Worm (Caenorhabditis elegans) whole organism, late embryonic: Measurements from ENCODE around the gene mrpl-45.

Source experiments
- C38D4.7 ChIP-seq: fragments of 200-800 bp; sonication (Bioruptor generic); optimal IDR thresholded peaks from 2 replicates; lab custom pipeline; 2018; ENCODE audit warnings: mild to moderate bottlenecking, missing genetic modification characterization, moderate library complexity, missing compliant biosample characterization
- F13H6.1 ChIP-seq: sonication (generic microtip); optimal IDR thresholded peaks from 2 replicates; lab custom pipeline; 2016; ENCODE audit warnings: missing genetic modification characterization, missing compliant biosample characterization
- K02D7.2 ChIP-seq: sonication (generic microtip); optimal IDR thresholded peaks from 2 replicates; lab custom pipeline; 2017; ENCODE audit warnings: mild to moderate bottlenecking, missing genetic modification characterization, missing compliant biosample characterization
- K09A11.1 ChIP-seq: sonication (generic microtip); optimal IDR thresholded peaks from 2 replicates; lab custom pipeline; 2017; ENCODE audit warnings: antibody characterized with exemption, mild to moderate bottlenecking, missing genetic modification characterization, missing compliant biosample characterization; ENCODE audit not compliant: insufficient read depth
- T23F11.4 ChIP-seq: fragments of 200-800 bp; sonication (Bioruptor generic); optimal IDR thresholded peaks from 2 replicates; lab custom pipeline; 2018; ENCODE audit warnings: mild to moderate bottlenecking, missing genetic modification characterization, missing compliant biosample characterization
- Y22D7AL.16 ChIP-seq: sonication (generic microtip); optimal IDR thresholded peaks from 2 replicates; lab custom pipeline; 2016; ENCODE audit warnings: missing genetic modification characterization, missing compliant biosample characterization
- ahr-1 ChIP-seq: sonication (generic microtip); optimal IDR thresholded peaks from 2 replicates; lab custom pipeline; 2016; ENCODE audit warnings: missing genetic modification characterization, missing compliant biosample characterization
- ama-1 ChIP-seq: fragments of 150-350 bp; optimal IDR thresholded peaks from 2 replicates; lab custom pipeline; 2014
- ceh-14 ChIP-seq: sonication (generic microtip); optimal IDR thresholded peaks from 2 replicates; lab custom pipeline; 2016; ENCODE audit warnings: missing genotype, missing genetic modification characterization, missing compliant biosample characterization
- ceh-18 ChIP-seq: sonication (generic microtip); optimal IDR thresholded peaks from 2 replicates; lab custom pipeline; 2016; ENCODE audit warnings: missing genetic modification characterization, missing compliant biosample characterization
- ceh-19 ChIP-seq: fragments of 200-800 bp; sonication (Bioruptor generic); optimal IDR thresholded peaks from 2 replicates; lab custom pipeline; 2018; ENCODE audit warnings: mild to moderate bottlenecking, missing genetic modification characterization, missing compliant biosample characterization
- ceh-2 ChIP-seq: sonication (generic microtip); optimal IDR thresholded peaks from 2 replicates; lab custom pipeline; 2016; ENCODE audit warnings: missing genotype, missing genetic modification characterization, missing compliant biosample characterization
- ceh-22 ChIP-seq: sonication (generic microtip); optimal IDR thresholded peaks from 2 replicates; lab custom pipeline; 2017; ENCODE audit warnings: missing biosample characterization, missing genetic modification characterization
- ceh-24 ChIP-seq: sonication (generic microtip); optimal IDR thresholded peaks from 2 replicates; lab custom pipeline; 2016; ENCODE audit warnings: mild to moderate bottlenecking, missing genetic modification characterization, missing compliant biosample characterization
- ceh-30 ChIP-seq: fragments of 150-350 bp; optimal IDR thresholded peaks from 2 replicates; lab custom pipeline; 2014; ENCODE audit warnings: missing biosample characterization, missing genetic modification characterization
- ceh-31 ChIP-seq: sonication (generic microtip); optimal IDR thresholded peaks from 2 replicates; lab custom pipeline; 2016; ENCODE audit warnings: missing genetic modification characterization, missing compliant biosample characterization
- ceh-45 ChIP-seq: fragments of 200-800 bp; sonication (Bioruptor generic); IDR thresholded peaks from 2 replicates; pipeline ENCODE4 v1.3.6; 2022; ENCODE audit warnings: missing genetic modification reagents, missing genetic modification characterization, missing compliant biosample characterization
- ceh-48 ChIP-seq: sonication (generic microtip); optimal IDR thresholded peaks from 2 replicates; lab custom pipeline; 2016; ENCODE audit warnings: missing genetic modification characterization, inconsistent platforms, missing compliant biosample characterization
- ceh-6 ChIP-seq: fragments of 200-800 bp; sonication (Bioruptor generic); optimal IDR thresholded peaks from 2 replicates; lab custom pipeline; 2018; ENCODE audit warnings: mild to moderate bottlenecking, missing genetic modification characterization, missing compliant biosample characterization
- che-1 ChIP-seq: sonication (generic microtip); optimal IDR thresholded peaks from 2 replicates; lab custom pipeline; 2016; ENCODE audit warnings: mild to moderate bottlenecking, missing genetic modification characterization, missing compliant biosample characterization
- dmd-4 ChIP-seq: sonication (generic microtip); optimal IDR thresholded peaks from 2 replicates; lab custom pipeline; 2016; ENCODE audit warnings: borderline replicate concordance, missing genetic modification characterization, missing compliant biosample characterization
- dve-1 ChIP-seq: sonication (generic microtip); optimal IDR thresholded peaks from 2 replicates; lab custom pipeline; 2017; ENCODE audit warnings: antibody characterized with exemption, mild to moderate bottlenecking, missing genetic modification characterization, missing compliant biosample characterization
- elt-4 ChIP-seq: sonication (generic microtip); optimal IDR thresholded peaks from 2 replicates; lab custom pipeline; 2016; ENCODE audit warnings: missing genetic modification characterization, missing compliant biosample characterization
- ets-4 ChIP-seq: sonication (generic microtip); optimal IDR thresholded peaks from 2 replicates; lab custom pipeline; 2016; ENCODE audit warnings: missing genetic modification characterization, missing compliant biosample characterization
- eyg-1 ChIP-seq: sonication (generic microtip); optimal IDR thresholded peaks from 2 replicates; lab custom pipeline; 2016; ENCODE audit warnings: missing genotype, missing genetic modification characterization, missing compliant biosample characterization
- fax-1 ChIP-seq: sonication (generic microtip); optimal IDR thresholded peaks from 2 replicates; lab custom pipeline; 2016; ENCODE audit warnings: missing genotype, missing genetic modification characterization, missing compliant biosample characterization
- fkh-10 ChIP-seq: fragments of 150-350 bp; optimal IDR thresholded peaks from 2 replicates; lab custom pipeline; 2014; ENCODE audit warnings: missing biosample characterization, missing genetic modification reagents, missing genetic modification characterization
- fkh-6 ChIP-seq: sonication (generic microtip); optimal IDR thresholded peaks from 2 replicates; lab custom pipeline; 2016; ENCODE audit warnings: missing genetic modification characterization, missing compliant biosample characterization
- gmeb-2 ChIP-seq: sonication (generic microtip); optimal IDR thresholded peaks from 2 replicates; lab custom pipeline; 2016; ENCODE audit warnings: missing genetic modification characterization, inconsistent platforms, missing compliant biosample characterization
- hlh-13 ChIP-seq: fragments of 200-800 bp; sonication (Bioruptor generic); optimal IDR thresholded peaks from 2 replicates; lab custom pipeline; 2018; ENCODE audit warnings: mild to moderate bottlenecking, missing genetic modification characterization, missing compliant biosample characterization
- hlh-15 ChIP-seq: sonication (generic microtip); optimal IDR thresholded peaks from 2 replicates; lab custom pipeline; 2016; ENCODE audit warnings: missing genetic modification characterization, missing compliant biosample characterization
- hlh-6 ChIP-seq: sonication (generic microtip); optimal IDR thresholded peaks from 2 replicates; lab custom pipeline; 2016; ENCODE audit warnings: missing genotype, missing genetic modification characterization, missing compliant biosample characterization
- hlh-8 ChIP-seq: sonication (generic microtip); optimal IDR thresholded peaks from 2 replicates; lab custom pipeline; 2016; ENCODE audit warnings: missing genotype, missing genetic modification characterization, missing compliant biosample characterization
- lin-11 ChIP-seq: fragments of 200-800 bp; sonication (Bioruptor generic); optimal IDR thresholded peaks from 2 replicates; lab custom pipeline; 2018; ENCODE audit warnings: mild to moderate bottlenecking, missing genetic modification characterization, missing compliant biosample characterization
- madf-2 ChIP-seq: sonication (generic microtip); optimal IDR thresholded peaks from 2 replicates; lab custom pipeline; 2017; ENCODE audit warnings: missing genetic modification characterization, missing compliant biosample characterization
- mec-3 ChIP-seq: sonication (generic microtip); optimal IDR thresholded peaks from 2 replicates; lab custom pipeline; 2016; ENCODE audit warnings: borderline replicate concordance, missing genetic modification characterization, missing compliant biosample characterization
- nhr-11 ChIP-seq: fragments of 150-350 bp; optimal IDR thresholded peaks from 2 replicates; lab custom pipeline; 2014; ENCODE audit warnings: missing biosample characterization, missing genetic modification characterization
- nhr-232 ChIP-seq: sonication (generic microtip); optimal IDR thresholded peaks from 2 replicates; lab custom pipeline; 2016; ENCODE audit warnings: missing genetic modification characterization, missing compliant biosample characterization
- npax-4 ChIP-seq: sonication (generic microtip); optimal IDR thresholded peaks from 2 replicates; lab custom pipeline; 2016; ENCODE audit warnings: missing genetic modification characterization, missing compliant biosample characterization
- pag-3 ChIP-seq: sonication (generic microtip); optimal IDR thresholded peaks from 2 replicates; lab custom pipeline; 2016; ENCODE audit warnings: missing compliant biosample characterization, missing genetic modification characterization, borderline replicate concordance
- pat-9 ChIP-seq: fragments of 200-800 bp; sonication (Bioruptor generic); optimal IDR thresholded peaks from 2 replicates; lab custom pipeline; 2018; ENCODE audit warnings: mild to moderate bottlenecking, missing genetic modification characterization, moderate library complexity, missing compliant biosample characterization
- pax-1 ChIP-seq: fragments of 150-350 bp; optimal IDR thresholded peaks from 2 replicates; lab custom pipeline; 2014; ENCODE audit warnings: missing biosample characterization, missing genetic modification characterization
- pha-4 ChIP-seq: fragments of 150-350 bp; optimal IDR thresholded peaks from 2 replicates; lab custom pipeline; 2018; ENCODE audit warnings: missing biosample characterization, missing genetic modification reagents, missing genetic modification characterization
- pqm-1 ChIP-seq: sonication (generic microtip); optimal IDR thresholded peaks from 2 replicates; lab custom pipeline; 2016; ENCODE audit warnings: missing genetic modification characterization, missing compliant biosample characterization
- pros-1 ChIP-seq: fragments of 150-350 bp; optimal IDR thresholded peaks from 2 replicates; lab custom pipeline; 2014; ENCODE audit warnings: missing biosample characterization, missing genetic modification reagents, missing genetic modification characterization
- ref-2 ChIP-seq: sonication (generic microtip); optimal IDR thresholded peaks from 2 replicates; lab custom pipeline; 2016; ENCODE audit warnings: missing genetic modification characterization, missing compliant biosample characterization
- rnt-1 ChIP-seq: sonication (generic microtip); optimal IDR thresholded peaks from 2 replicates; lab custom pipeline; 2016; ENCODE audit warnings: missing genetic modification characterization, missing compliant biosample characterization
- sdc-2 ChIP-seq: sonication (generic microtip); optimal IDR thresholded peaks from 2 replicates; lab custom pipeline; 2016; ENCODE audit warnings: missing genotype, missing genetic modification characterization, missing compliant biosample characterization
- sox-4 ChIP-seq: sonication (generic microtip); optimal IDR thresholded peaks from 2 replicates; lab custom pipeline; 2017; ENCODE audit warnings: mild to moderate bottlenecking, missing genetic modification characterization, inconsistent platforms, missing compliant biosample characterization
- syd-9 ChIP-seq: sonication (generic microtip); optimal IDR thresholded peaks from 2 replicates; lab custom pipeline; 2016; ENCODE audit warnings: mild to moderate bottlenecking, missing genetic modification characterization, moderate library complexity, missing compliant biosample characterization
- tbx-2 ChIP-seq: sonication (generic microtip); optimal IDR thresholded peaks from 2 replicates; lab custom pipeline; 2016; ENCODE audit warnings: missing genetic modification characterization, missing compliant biosample characterization
- tbx-7 ChIP-seq: sonication (generic microtip); optimal IDR thresholded peaks from 2 replicates; lab custom pipeline; 2016; ENCODE audit warnings: missing genotype, missing genetic modification characterization, missing compliant biosample characterization
- ttx-3 ChIP-seq: sonication (generic microtip); optimal IDR thresholded peaks from 2 replicates; lab custom pipeline; 2016; ENCODE audit warnings: missing genetic modification reagents, missing genetic modification characterization, missing compliant biosample characterization
- unc-86 ChIP-seq: sonication (generic microtip); optimal IDR thresholded peaks from 2 replicates; lab custom pipeline; 2016; ENCODE audit warnings: missing genetic modification characterization, missing compliant biosample characterization
- zip-5 ChIP-seq: sonication (generic microtip); optimal IDR thresholded peaks from 2 replicates; lab custom pipeline; 2016; ENCODE audit warnings: missing genetic modification characterization, missing compliant biosample characterization

mrpl-45 gene

ce11 chrIII:1218221-1218620, 16.4 kb upstream of the mrpl-45 start:
- peak; percentile 48 for TF ChIP-seq nhr-232 (tag; lab: Kevin White, UChicago)
- TF ChIP-seq dmd-4 (tag; lab: Kevin White, UChicago), result no peak
- TF ChIP-seq hlh-13 (GFP tag; lab: Kevin White, UChicago), result no peak
- no peak for TF ChIP-seq ceh-19
- TF ChIP-seq pat-9 (tag; lab: Kevin White, UChicago), result peak; percentile 9
- no peak for TF ChIP-seq tbx-7 (tag; lab: Kevin White, UChicago)
- TF ChIP-seq Y22D7AL.16 (tag; lab: Kevin White, UChicago), result no peak
- TF ChIP-seq ama-1 (lab: Kevin White, UChicago), result no peak
- TF ChIP-seq hlh-15 (tag; lab: Kevin White, UChicago), result no peak
- TF ChIP-seq rnt-1 (tag; lab: Kevin White, UChicago), result no peak
- peak; percentile 32 for TF ChIP-seq ceh-2 (tag; lab: Kevin White, UChicago)
- TF ChIP-seq mec-3 (tag; lab: Kevin White, UChicago), result no peak
- no peak for TF ChIP-seq pros-1 (tag; lab: Kevin White, UChicago)
- no peak for TF ChIP-seq madf-2 (tag; lab: Kevin White, UChicago)
- peak; percentile 52 for TF ChIP-seq sox-4 (tag; lab: Kevin White, UChicago)
- no peak for TF ChIP-seq ceh-45 (GFP tag; lab: Robert Waterston, UW)
- TF ChIP-seq zip-5, result peak; percentile 11
- no peak for TF ChIP-seq fkh-10 (GFP tag; lab: Kevin White, UChicago)
- no peak for TF ChIP-seq elt-4
- peak; percentile 29 for TF ChIP-seq ttx-3 (tag; lab: Kevin White, UChicago)
- TF ChIP-seq ceh-18 (tag; lab: Kevin White, UChicago), result peak; percentile 25
- no peak for TF ChIP-seq ceh-31
- no peak for TF ChIP-seq pax-1 (tag; lab: Kevin White, UChicago)
- TF ChIP-seq ceh-30 (tag; lab: Kevin White, UChicago), result no peak
- TF ChIP-seq pqm-1, result no peak
- TF ChIP-seq unc-86 (tag; lab: Kevin White, UChicago), result peak; percentile 16
- TF ChIP-seq K02D7.2, result no peak
- TF ChIP-seq dve-1 (tag; lab: Kevin White, UChicago), result peak; percentile 13
- TF ChIP-seq pag-3 (tag; lab: Kevin White, UChicago), result no peak
- TF ChIP-seq ahr-1, result no peak
- TF ChIP-seq tbx-2, result peak; percentile 46
- TF ChIP-seq nhr-11, result no peak
- TF ChIP-seq fkh-6 (tag; lab: Kevin White, UChicago), result peak; percentile 31
- TF ChIP-seq ceh-48, result no peak
- peak; percentile 22 for TF ChIP-seq hlh-6 (tag; lab: Kevin White, UChicago)
- no peak for TF ChIP-seq fax-1
- no peak for TF ChIP-seq ceh-6 (GFP tag; lab: Kevin White, UChicago)
- no peak for TF ChIP-seq npax-4
- no peak for TF ChIP-seq F13H6.1 (tag; lab: Kevin White, UChicago)
- TF ChIP-seq sdc-2 (tag; lab: Kevin White, UChicago), result peak; percentile 28
- peak; percentile 15 for TF ChIP-seq ref-2 (tag; lab: Kevin White, UChicago)
- TF ChIP-seq che-1 (tag; lab: Kevin White, UChicago), result peak; percentile 69
- TF ChIP-seq ceh-24 (tag; lab: Kevin White, UChicago), result no peak
- no peak for TF ChIP-seq C38D4.7
- TF ChIP-seq ets-4 (tag; lab: Kevin White, UChicago), result no peak
- TF ChIP-seq ceh-14 (tag; lab: Kevin White, UChicago), result no peak
- TF ChIP-seq K09A11.1 (tag; lab: Kevin White, UChicago), result no peak
- no peak for TF ChIP-seq T23F11.4 (GFP tag; lab: Kevin White, UChicago)
- TF ChIP-seq ceh-22 (tag; lab: Kevin White, UChicago), result no peak
- no peak for TF ChIP-seq hlh-8
- TF ChIP-seq eyg-1 (tag; lab: Kevin White, UChicago), result no peak
- TF ChIP-seq syd-9 (tag; lab: Kevin White, UChicago), result no peak
- TF ChIP-seq pha-4, result no peak
- peak; percentile 15 for TF ChIP-seq gmeb-2 (tag; lab: Kevin White, UChicago)
- TF ChIP-seq lin-11 (tag; lab: Kevin White, UChicago), result peak; percentile 51
